Worm (Caenorhabditis elegans): ENCODE data around the gene B0432.7.

ce11 chrII:219846-220503 is 53.8 kb downstream of the B0432.7 start:
- TF ChIP-seq elt-3 (tag; optimal IDR thresholded peaks at IDR 0.05) = no peak
- TF ChIP-seq ceh-82 (tag; optimal IDR thresholded peaks at IDR 0.05) = no peak
- no peak for TF ChIP-seq elt-2 (tag; optimal IDR thresholded peaks at IDR 0.05)
- no peak for TF ChIP-seq ceh-9 (tag; optimal IDR thresholded peaks at IDR 0.05)
- no peak for TF ChIP-seq fos-1 (tag; optimal IDR thresholded peaks at IDR 0.05)
- TF ChIP-seq daf-12 (tag; optimal IDR thresholded peaks at IDR 0.05) = no peak
